Fruit fly (Drosophila melanogaster): ENCODE results near the gene CG4053.

The CG4053 gene

dm6 chr3R:17085029-17085807, 46.8 kb downstream of the CG4053 start, which contains the start of gene GckIII (continued):
- no peak for TF ChIP-seq CG17802 (tag; optimal IDR thresholded peaks at IDR 0.05)
- TF ChIP-seq Hmr (GFP tag; optimal IDR thresholded peaks at IDR 0.05): no peak
- no peak for TF ChIP-seq ranshi (GFP tag; IDR thresholded peaks at IDR 0.05)
- TF ChIP-seq CG32772 (GFP tag; IDR thresholded peaks at IDR 0.05): no peak
- TF ChIP-seq grn (GFP tag; optimal IDR thresholded peaks at IDR 0.05): peak; percentile 86
- TF ChIP-seq B-H1 (GFP tag; IDR thresholded peaks at IDR 0.05): no peak
- no peak for TF ChIP-seq prd (optimal IDR thresholded peaks at IDR 0.05)
- no peak for TF ChIP-seq prd (GFP tag; IDR thresholded peaks at IDR 0.05)
- no peak for TF ChIP-seq CG16779 (GFP tag; IDR thresholded peaks at IDR 0.05)
- peak; percentile 62 for TF ChIP-seq CG14710 (tag; optimal IDR thresholded peaks at IDR 0.05)
- no peak for TF ChIP-seq CG11398 (GFP tag; optimal IDR thresholded peaks at IDR 0.05)
- no peak for TF ChIP-seq CG18476 (GFP tag; optimal IDR thresholded peaks at IDR 0.05)
- TF ChIP-seq CG4424 (GFP tag; optimal IDR thresholded peaks at IDR 0.05): no peak
- TF ChIP-seq CG8089 (GFP tag; optimal IDR thresholded peaks at IDR 0.05): no peak
- TF ChIP-seq Mes4 (GFP tag; optimal IDR thresholded peaks at IDR 0.05): no peak
- peak; percentile 62 for TF ChIP-seq CG2116 (GFP tag; optimal IDR thresholded peaks at IDR 0.05)
- no peak for TF ChIP-seq wek (GFP tag; optimal IDR thresholded peaks at IDR 0.05)
- peak; percentile 76 for TF ChIP-seq trem (tag; optimal IDR thresholded peaks at IDR 0.05)
- no peak for TF ChIP-seq CG5180 (GFP tag; optimal IDR thresholded peaks at IDR 0.05)
- TF ChIP-seq Atf-2 (GFP tag; optimal IDR thresholded peaks at IDR 0.05): no peak
- TF ChIP-seq sens (GFP tag): peak; percentile 82
- TF ChIP-seq D19B (GFP tag; optimal IDR thresholded peaks at IDR 0.05): no peak
- TF ChIP-seq CG8281 (tag; optimal IDR thresholded peaks at IDR 0.05): no peak
- TF ChIP-seq HmgD (GFP tag; optimal IDR thresholded peaks at IDR 0.05): no peak
- TF ChIP-seq sima (GFP tag; optimal IDR thresholded peaks at IDR 0.05): no peak
- peak; percentile 70 for TF ChIP-seq inv (GFP tag; IDR thresholded peaks at IDR 0.05; ENCODE audit: partially characterized antibody)
- no peak for TF ChIP-seq CG12299 (tag; optimal IDR thresholded peaks at IDR 0.05)
- peak; percentile 22 for TF ChIP-seq CG17829 (tag; optimal IDR thresholded peaks at IDR 0.05)
- peak; percentile 50 for TF ChIP-seq Sry-δ (GFP tag; optimal IDR thresholded peaks at IDR 0.05)
- peak; percentile 11; the same call in 2 of the 3 replicates for TF ChIP-seq Opbp (GFP tag; IDR thresholded peaks at IDR 0.05; ENCODE audit: partially characterized antibody)
- TF ChIP-seq Asciz (GFP tag; optimal IDR thresholded peaks at IDR 0.05): no peak
- no peak for TF ChIP-seq cas (GFP tag; IDR thresholded peaks at IDR 0.05)
- peak; percentile 59; the same call in 2 of the 3 replicates for TF ChIP-seq CG7963 (GFP tag; IDR thresholded peaks at IDR 0.05; ENCODE audit: partially characterized antibody)
- peak; percentile 17 for TF ChIP-seq CG17359 (tag; optimal IDR thresholded peaks at IDR 0.05)
- TF ChIP-seq ase (GFP tag; IDR thresholded peaks at IDR 0.05): no peak
- no peak for TF ChIP-seq cwo (GFP tag; optimal IDR thresholded peaks at IDR 0.05)
- TF ChIP-seq ftz-f1 (GFP tag; optimal IDR thresholded peaks at IDR 0.05): no peak
- no peak for TF ChIP-seq z (GFP tag; IDR thresholded peaks at IDR 0.05)
- peak; percentile 2 for TF ChIP-seq CG10979 (tag; optimal IDR thresholded peaks at IDR 0.05)
- no peak for TF ChIP-seq eve (GFP tag; optimal IDR thresholded peaks at IDR 0.05)
- TF ChIP-seq peb (GFP tag; IDR thresholded peaks at IDR 0.05): no peak
- TF ChIP-seq CG6254 (GFP tag; optimal IDR thresholded peaks at IDR 0.05): no peak
- TF ChIP-seq Drgx (GFP tag; IDR thresholded peaks at IDR 0.05): no peak
- peak; percentile 81 for TF ChIP-seq sna (GFP tag; IDR thresholded peaks at IDR 0.05; ENCODE audit: partially characterized antibody)
- no peak for TF ChIP-seq onecut (GFP tag; IDR thresholded peaks at IDR 0.05)
- TF ChIP-seq CG1832 (GFP tag; optimal IDR thresholded peaks at IDR 0.05): no peak
- no peak for TF ChIP-seq NC2β (GFP tag; optimal IDR thresholded peaks at IDR 0.05)
- no peak for TF ChIP-seq nerfin-1 (tag; optimal IDR thresholded peaks at IDR 0.05)
- TF ChIP-seq mld (GFP tag; IDR thresholded peaks at IDR 0.05; ENCODE audit: partially characterized antibody): peak; percentile 87
- peak; percentile 26 for TF ChIP-seq CG12391 (tag; optimal IDR thresholded peaks at IDR 0.05)

Data from whole organism, embryonic.